Fruit fly (Drosophila melanogaster): ENCODE results near the gene Lamtor1.

- TF ChIP-seq psq (optimal IDR thresholded peaks at IDR 0.05) (no peak), pan (optimal IDR thresholded peaks at IDR 0.05) (no peak), CG8478 (optimal IDR thresholded peaks at IDR 0.05) (no peak), usp (GFP tag; optimal IDR thresholded peaks at IDR 0.05) (no peak), Dll (optimal IDR thresholded peaks at IDR 0.05) (no peak)
Measured at dm6 chr3L:20005033-20005782, 23.6 kb downstream of the Lamtor1 start, which contains the start of gene kug.
